Fruit fly (Drosophila melanogaster) whole organism, adult: Measurements from ENCODE around the gene PolZ2.

ENCODE experiments used
- CG11617 ChIP-seq: fragments of 200-800 bp; sonication (Bioruptor generic); optimal IDR thresholded peaks from 2 replicates; lab custom pipeline; 2017; ENCODE audit warnings: mild to moderate bottlenecking, missing biosample characterization, missing genetic modification reagents, missing genetic modification characterization
- CG12768 ChIP-seq: fragments of 200-800 bp; sonication (Bioruptor generic); optimal IDR thresholded peaks from 2 replicates; lab custom pipeline; 2017; ENCODE audit warnings: missing biosample characterization, missing genetic modification characterization, mild to moderate bottlenecking, moderate library complexity, missing genetic modification reagents
- CG14711 ChIP-seq: fragments of 200-800 bp; sonication (Bioruptor generic); optimal IDR thresholded peaks from 2 replicates; lab custom pipeline; 2018; ENCODE audit warnings: missing biosample characterization, mild to moderate bottlenecking, missing genetic modification characterization, moderate library complexity
- CG1620 ChIP-seq: fragments of 200-800 bp; sonication (Bioruptor generic); optimal IDR thresholded peaks from 2 replicates; lab custom pipeline; 2016; ENCODE audit warnings: missing biosample characterization, missing genetic modification characterization
- CG33017 ChIP-seq: fragments of 200-800 bp; sonication (Bioruptor generic); optimal IDR thresholded peaks from 2 replicates; lab custom pipeline; 2018; ENCODE audit warnings: missing biosample characterization, mild to moderate bottlenecking, missing genetic modification characterization, moderate library complexity
- CG7101 ChIP-seq: fragments of 200-800 bp; sonication (Bioruptor generic); optimal IDR thresholded peaks from 2 replicates; lab custom pipeline; 2018; ENCODE audit warnings: missing biosample characterization, mild to moderate bottlenecking, missing genetic modification characterization, moderate library complexity
- Crg-1 ChIP-seq: fragments of 200-800 bp; sonication (Bioruptor generic); optimal IDR thresholded peaks from 2 replicates; lab custom pipeline; 2016; ENCODE audit warnings: missing biosample characterization, missing genetic modification characterization
- Hr96 ChIP-seq: fragments of 200-800 bp; sonication (Bioruptor generic); optimal IDR thresholded peaks from 2 replicates; lab custom pipeline; 2016; ENCODE audit warnings: missing biosample characterization, missing genetic modification characterization
- Mnt ChIP-seq: fragments of 200-800 bp; sonication (Bioruptor generic); optimal IDR thresholded peaks from 2 replicates; lab custom pipeline; 2016; ENCODE audit warnings: missing biosample characterization, mild to moderate bottlenecking, missing genetic modification characterization
- bab1 ChIP-seq: fragments of 200-800 bp; sonication (Bioruptor generic); optimal IDR thresholded peaks from 3 replicates; lab custom pipeline; 2019; ENCODE audit warnings: missing biosample characterization, mild to moderate bottlenecking, missing genetic modification characterization, moderate library complexity
- cnc ChIP-seq, 2 experiments: fragments of >200 bp; optimal IDR thresholded peaks; 2 replicates each; lab custom pipeline; 2017
- ovo ChIP-seq: fragments of 200-800 bp; sonication (Bioruptor generic); optimal IDR thresholded peaks from 2 replicates; lab custom pipeline; 2016; ENCODE audit warnings: missing biosample characterization, missing genetic modification characterization
- tj ChIP-seq: fragments of 200-800 bp; sonication (Bioruptor generic); optimal IDR thresholded peaks from 3 replicates; lab custom pipeline; 2017; ENCODE audit warnings: missing biosample characterization, mild to moderate bottlenecking, missing genetic modification characterization, moderate library complexity

- TF ChIP-seq CG12768 (GFP tag; lab: Kevin White, UChicago) (no peak), tj (GFP tag; lab: Kevin White, UChicago) (peak; percentile 35), bab1 (no peak), CG14711 (no peak), cnc (optimal IDR thresholded peaks at IDR 0.05; lab: Kevin White, UChicago) (no peak), Mnt (GFP tag; lab: Kevin White, UChicago) (peak; percentile 64), CG33017 (tag; lab: Kevin White, UChicago) (no peak), CG11617 (peak; percentile 38), Crg-1 (no peak), CG1620 (GFP tag; lab: Kevin White, UChicago) (no peak), ovo (GFP tag; lab: Kevin White, UChicago) (no peak), Hr96 (GFP tag; lab: Kevin White, UChicago) (no peak), CG7101 (tag; lab: Kevin White, UChicago) (no peak)
These were observed 23.9 kb upstream of the PolZ2 start, which contains the start of the genes CG14671 and CG12746 for dm6 chr3R:5564775-5565190.
